Worm (Caenorhabditis elegans): ENCODE results near the gene ser-1.

ser-1 gene

ce11 chrX:16619158-16619557 lies 39.6 kb downstream of the ser-1 start (continued):
- TF ChIP-seq duxl-1 (tag; optimal IDR thresholded peaks at IDR 0.05; ENCODE audit: poor library complexity) (peak; percentile 83), mxl-3 (GFP tag; optimal IDR thresholded peaks at IDR 0.05) (no peak), lin-38 (GFP tag; IDR thresholded peaks at IDR 0.05) (peak; percentile 71), zfp-3 (GFP tag; conservative IDR thresholded peaks at IDR 0.05) (no peak), lin-1 (GFP tag; IDR thresholded peaks at IDR 0.05) (no peak), F26F4.8 (GFP tag; conservative IDR thresholded peaks at IDR 0.05) (peak; percentile 74), nhr-28 (tag; optimal IDR thresholded peaks at IDR 0.05) (peak; percentile 14), F37D6.2 (tag; optimal IDR thresholded peaks at IDR 0.05) (no peak), unc-39 (tag; optimal IDR thresholded peaks at IDR 0.05) (no peak), ZK337.2 (GFP tag; IDR thresholded peaks at IDR 0.05) (no peak), Y105C5A.15 (GFP tag; IDR thresholded peaks at IDR 0.05) (0 out of 2 replicates have a peak, but pooled peaks have one; percentile 15), snpc-1.2 (GFP tag; IDR thresholded peaks at IDR 0.05) (peak; percentile 83), zip-11 (GFP tag; IDR thresholded peaks at IDR 0.05) (no peak), Y75B8A.6 (GFP tag; IDR thresholded peaks at IDR 0.05) (no peak), nhr-76 (tag; optimal IDR thresholded peaks at IDR 0.05) (no peak), mdl-1 (tag; optimal IDR thresholded peaks at IDR 0.05) (no peak), nhr-237 (tag; optimal IDR thresholded peaks at IDR 0.05) (no peak), spr-3 (GFP tag; optimal IDR thresholded peaks at IDR 0.05) (no peak), R02D3.7 (tag; optimal IDR thresholded peaks at IDR 0.05) (no peak), zag-1 (tag; optimal IDR thresholded peaks at IDR 0.05) (no peak), F10B5.3 (tag; optimal IDR thresholded peaks at IDR 0.05) (peak; percentile 17), egl-27 (tag; optimal IDR thresholded peaks at IDR 0.05) (no peak), daf-8 (GFP tag; IDR thresholded peaks at IDR 0.05) (no peak), ama-1 (optimal IDR thresholded peaks at IDR 0.05) (no peak), lim-7 (GFP tag; IDR thresholded peaks at IDR 0.05) (peak; percentile 84), tra-1 (GFP tag; IDR thresholded peaks at IDR 0.05) (peak; percentile 71), nhr-25 (tag; optimal IDR thresholded peaks at IDR 0.05; ENCODE audit: borderline replicate concordance, insufficient read depth) (no peak), mxl-2 (GFP tag; conservative IDR thresholded peaks at IDR 0.05) (peak; percentile 31; the same call in 1 of the 2 replicates), nhr-6 (tag; optimal IDR thresholded peaks at IDR 0.05) (no peak), ztf-7 (tag; optimal IDR thresholded peaks at IDR 0.05) (peak; percentile 13), ces-1 (GFP tag; optimal IDR thresholded peaks at IDR 0.05) (no peak), T26A8.4 (GFP tag; IDR thresholded peaks at IDR 0.05) (peak; percentile 49; the same call in 1 of the 2 replicates), dve-1 (tag; optimal IDR thresholded peaks at IDR 0.05; ENCODE audit: insufficient read depth) (peak; percentile 49), ctbp-1 (GFP tag; IDR thresholded peaks at IDR 0.05) (peak; percentile 78), hmg-1.1 (GFP tag; IDR thresholded peaks at IDR 0.05) (0 out of 2 replicates have a peak, but pooled peaks have one; percentile 23), lsy-2 (tag; optimal IDR thresholded peaks at IDR 0.05) (no peak), hlh-30 (tag; optimal IDR thresholded peaks at IDR 0.05; ENCODE audit: insufficient read depth) (peak; percentile 89), vab-7 (GFP tag; IDR thresholded peaks at IDR 0.05) (peak; percentile 69), saeg-2 (GFP tag; IDR thresholded peaks at IDR 0.05) (no peak), Y5F2A.4 (GFP tag; optimal IDR thresholded peaks at IDR 0.05) (no peak), lin-39 (tag; optimal IDR thresholded peaks at IDR 0.05) (no peak), ceh-20 (GFP tag; IDR thresholded peaks at IDR 0.05) (peak; percentile 59; the same call in 1 of the 2 replicates), T20F7.1 (GFP tag; optimal IDR thresholded peaks at IDR 0.05) (no peak), nhr-111 (GFP tag; optimal IDR thresholded peaks at IDR 0.05) (no peak), F44E2.7 (GFP tag; IDR thresholded peaks at IDR 0.05) (no peak), ztf-11 (tag; optimal IDR thresholded peaks at IDR 0.05) (no peak), zfp-2 (tag; optimal IDR thresholded peaks at IDR 0.05) (no peak), rbr-2 (tag; optimal IDR thresholded peaks at IDR 0.05) (no peak), mep-1 (tag; optimal IDR thresholded peaks at IDR 0.05) (peak; percentile 37), nhr-42 (GFP tag; IDR thresholded peaks at IDR 0.05) (no peak), spr-1 (tag; optimal IDR thresholded peaks at IDR 0.05) (peak; percentile 15)

Data from whole organism, L4 larva.